In the genomic region with DNA sequence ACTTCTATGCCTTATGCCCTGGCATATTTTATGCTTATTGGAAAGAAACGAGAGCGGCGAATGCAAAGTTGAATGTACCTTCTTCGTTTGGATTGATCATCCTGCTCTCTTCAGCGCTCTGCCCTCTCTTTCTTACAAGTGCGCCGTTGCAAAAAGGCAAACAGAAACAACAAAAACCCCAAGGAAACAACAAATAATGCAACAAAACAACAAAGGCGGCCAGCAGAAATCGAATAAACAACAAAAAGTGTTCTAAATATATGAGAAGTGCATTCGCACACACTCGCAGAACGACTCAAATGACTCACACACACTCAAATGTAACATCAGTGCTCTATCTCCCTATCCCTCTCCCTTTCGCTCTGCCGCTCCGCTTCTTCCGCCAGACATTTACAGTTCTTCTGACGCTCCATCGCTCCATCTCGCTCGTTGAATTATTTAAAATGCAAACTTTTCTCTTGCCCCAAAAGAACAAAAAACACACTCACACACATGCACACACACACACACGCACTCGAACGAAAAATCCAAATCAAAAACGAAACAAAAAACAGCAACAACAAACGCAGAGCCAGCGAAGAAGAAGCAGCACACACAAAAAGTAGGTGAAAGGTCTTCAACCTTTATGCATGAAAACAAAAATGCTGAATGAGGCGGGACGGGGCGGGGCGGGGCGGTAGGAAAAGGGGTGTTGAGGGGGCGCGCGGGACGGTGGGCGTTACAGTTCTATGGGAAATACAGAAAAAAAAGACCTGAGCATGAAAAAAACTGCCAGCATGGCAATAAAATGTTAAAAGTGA, we compare ENCODE assay signal across 6 fruit fly cellular contexts.
A peak's percentile ranks its signal among the peaks of the same experiment; 100 is the strongest.
TF ChIP-seq lines count a peak whose summit lies in the region.

No protein-coding gene starts in this region.

- no peak for TF ChIP-seq CTCF in whole organism, embryonic (GFP tag; optimal IDR thresholded peaks at IDR 0.05; lab: Kevin White, UChicago)

TF ChIP-seq in whole organism, 6 proteins besides CTCF, POLR2A, EP300 and RAD21:
- no peak for TF ChIP-seq pan (optimal IDR thresholded peaks at IDR 0.05; lab: Kevin White, UChicago)
- TF ChIP-seq Dll (optimal IDR thresholded peaks at IDR 0.05; lab: Kevin White, UChicago), result peak; percentile 3
- TF ChIP-seq EcR (GFP tag; optimal IDR thresholded peaks at IDR 0.05; lab: Kevin White, UChicago), result peak in 1 of 2 experiments; percentile 55
- TF ChIP-seq psq (optimal IDR thresholded peaks at IDR 0.05; lab: Kevin White, UChicago), result no peak

TF ChIP-seq in whole organism, adult, 20 proteins besides CTCF, POLR2A, EP300 and RAD21:
- no peak for TF ChIP-seq CG11617 (GFP tag; optimal IDR thresholded peaks at IDR 0.05; lab: Kevin White, UChicago)
- TF ChIP-seq Mnt (GFP tag; optimal IDR thresholded peaks at IDR 0.05; lab: Kevin White, UChicago), result no peak
- TF ChIP-seq ovo (GFP tag; optimal IDR thresholded peaks at IDR 0.05; lab: Kevin White, UChicago), result no peak
- no peak for TF ChIP-seq kay (GFP tag; lab: Kevin White, UChicago; ENCODE audit: borderline replicate concordance)
- peak; percentile 99 for TF ChIP-seq tj (GFP tag; optimal IDR thresholded peaks at IDR 0.05; lab: Kevin White, UChicago)
- TF ChIP-seq cnc (optimal IDR thresholded peaks at IDR 0.05; lab: Kevin White, UChicago), result no peak

TF ChIP-seq in whole organism, embryonic, 481 proteins besides CTCF, POLR2A, EP300 and RAD21 (continues in another document):
- TF ChIP-seq Hr78 (GFP tag; optimal IDR thresholded peaks at IDR 0.05; lab: Kevin White, UChicago) (peak in 1 of 2 experiments; percentile 84), nom (GFP tag; optimal IDR thresholded peaks at IDR 0.05; lab: Kevin White, UChicago) (peak; percentile 15), corto (GFP tag; optimal IDR thresholded peaks at IDR 0.05; lab: Kevin White, UChicago) (no peak), Xbp1 (GFP tag; optimal IDR thresholded peaks at IDR 0.05; lab: Kevin White, UChicago) (no peak), CG13296 (GFP tag; optimal IDR thresholded peaks at IDR 0.05; lab: Kevin White, UChicago) (no peak), nerfin-2 (GFP tag; IDR thresholded peaks at IDR 0.05; lab: Robert Waterston, UW; ENCODE audit: partially characterized antibody) (no peak), br (optimal IDR thresholded peaks at IDR 0.05; lab: Kevin White, UChicago) (no peak), chinmo (GFP tag; IDR thresholded peaks at IDR 0.05; lab: Robert Waterston, UW; ENCODE audit: partially characterized antibody) (peak; percentile 70; the same call in 1 of the 4 replicates), nau (GFP tag; optimal IDR thresholded peaks at IDR 0.05; lab: Kevin White, UChicago) (no peak), Hr3 (GFP tag; optimal IDR thresholded peaks at IDR 0.05; lab: Kevin White, UChicago) (peak; percentile 69), CG2199 (GFP tag; IDR thresholded peaks at IDR 0.05; lab: Robert Waterston, UW) (0 out of 3 replicates have a peak, but pooled peaks have one; percentile 9), lov (optimal IDR thresholded peaks at IDR 0.05; lab: Kevin White, UChicago) (no peak), lov (GFP tag; IDR thresholded peaks at IDR 0.05; lab: Robert Waterston, UW) (no peak), sr (GFP tag; IDR thresholded peaks at IDR 0.05; lab: Robert Waterston, UW) (peak; percentile 93), CG2889 (GFP tag; IDR thresholded peaks at IDR 0.05; lab: Robert Waterston, UW) (no peak), CG8089 (GFP tag; optimal IDR thresholded peaks at IDR 0.05; lab: Kevin White, UChicago) (no peak), wdn (GFP tag; IDR thresholded peaks at IDR 0.05; lab: Robert Waterston, UW) (no peak)

TF ChIP-seq in whole organism, prepupa, 60 proteins besides CTCF, POLR2A, EP300 and RAD21 (continues in another document):
- TF ChIP-seq CG32006 (GFP tag; optimal IDR thresholded peaks at IDR 0.05; lab: Kevin White, UChicago) (peak; percentile 56), OdsH (GFP tag; optimal IDR thresholded peaks at IDR 0.05; lab: Kevin White, UChicago) (peak; percentile 6), Sox15 (GFP tag; optimal IDR thresholded peaks at IDR 0.05; lab: Kevin White, UChicago) (no peak), fkh (GFP tag; optimal IDR thresholded peaks at IDR 0.05; lab: Kevin White, UChicago) (no peak), Smox (GFP tag; optimal IDR thresholded peaks at IDR 0.05; lab: Kevin White, UChicago) (no peak), cyc (GFP tag; optimal IDR thresholded peaks at IDR 0.05; lab: Kevin White, UChicago) (no peak), CG8632 (GFP tag; optimal IDR thresholded peaks at IDR 0.05; lab: Kevin White, UChicago) (no peak), CG6808 (GFP tag; optimal IDR thresholded peaks at IDR 0.05; lab: Kevin White, UChicago) (peak; percentile 25), CG3032 (tag; optimal IDR thresholded peaks at IDR 0.05; lab: Kevin White, UChicago) (no peak), net (GFP tag; optimal IDR thresholded peaks at IDR 0.05; lab: Kevin White, UChicago) (peak; percentile 14), Eip93F (GFP tag; optimal IDR thresholded peaks at IDR 0.05; lab: Kevin White, UChicago) (no peak), CG16779 (tag; optimal IDR thresholded peaks at IDR 0.05; lab: Kevin White, UChicago) (peak; percentile 19), Hr4 (GFP tag; optimal IDR thresholded peaks at IDR 0.05; lab: Kevin White, UChicago) (peak; percentile 25), CG4318 (GFP tag; optimal IDR thresholded peaks at IDR 0.05; lab: Kevin White, UChicago) (no peak), salr (GFP tag; optimal IDR thresholded peaks at IDR 0.05; lab: Kevin White, UChicago) (peak in 1 of 2 experiments; percentile 12), CG15336 (GFP tag; IDR thresholded peaks at IDR 0.05; lab: Robert Waterston, UW) (peak; percentile 69), CG9139 (GFP tag; optimal IDR thresholded peaks at IDR 0.05; lab: Kevin White, UChicago) (no peak), Eip75B (GFP tag; optimal IDR thresholded peaks at IDR 0.05; lab: Kevin White, UChicago) (no peak), Ets96B (tag; optimal IDR thresholded peaks at IDR 0.05; lab: Kevin White, UChicago) (peak; percentile 11)

TF ChIP-seq in whole organism, pupa, 21 proteins besides CTCF, POLR2A, EP300 and RAD21:
- TF ChIP-seq rn (GFP tag; IDR thresholded peaks at IDR 0.05; lab: Robert Waterston, UW) (0 out of 2 replicates have a peak, but pooled peaks have one; percentile 26), CG34367 (tag; optimal IDR thresholded peaks at IDR 0.05; lab: Kevin White, UChicago) (no peak), Pif1A (GFP tag; optimal IDR thresholded peaks at IDR 0.05; lab: Kevin White, UChicago) (peak; percentile 38), CG8301 (tag; optimal IDR thresholded peaks at IDR 0.05; lab: Kevin White, UChicago) (peak; percentile 64), Snoo (tag; optimal IDR thresholded peaks at IDR 0.05; lab: Kevin White, UChicago) (no peak), CG4496 (GFP tag; IDR thresholded peaks at IDR 0.05; lab: Robert Waterston, UW) (peak; percentile 82), CG32121 (GFP tag; IDR thresholded peaks at IDR 0.05; lab: Robert Waterston, UW) (peak; percentile 33; the same call in 1 of the 2 replicates), CG14655 (GFP tag; optimal IDR thresholded peaks at IDR 0.05; lab: Kevin White, UChicago) (peak; percentile 66), Pif1B (GFP tag; optimal IDR thresholded peaks at IDR 0.05; lab: Kevin White, UChicago) (no peak), Ets98B (GFP tag; IDR thresholded peaks at IDR 0.05; lab: Robert Waterston, UW) (peak; percentile 58), CG12605 (GFP tag; IDR thresholded peaks at IDR 0.05; lab: Robert Waterston, UW) (peak; percentile 81), CG17806 (tag; optimal IDR thresholded peaks at IDR 0.05; lab: Kevin White, UChicago) (no peak), fd96Ca (GFP tag; IDR thresholded peaks at IDR 0.05; lab: Robert Waterston, UW) (peak; percentile 65; the same call in 2 of the 3 replicates), CG9948 (tag; optimal IDR thresholded peaks at IDR 0.05; lab: Kevin White, UChicago) (peak; percentile 3), EcR (GFP tag; optimal IDR thresholded peaks at IDR 0.05; lab: Kevin White, UChicago) (peak; percentile 73)

TF ChIP-seq in whole organism, wandering third instar larva, 38 proteins besides CTCF, POLR2A, EP300 and RAD21:
- peak; percentile 83 for TF ChIP-seq Dfd (GFP tag; optimal IDR thresholded peaks at IDR 0.05; lab: Kevin White, UChicago)
- TF ChIP-seq dmrt93B (GFP tag; optimal IDR thresholded peaks at IDR 0.05; lab: Kevin White, UChicago), result no peak
